Worm (Caenorhabditis elegans) whole organism, L2 larva: ENCODE data around the gene Y46G5A.22.

Experiments used
- C34F6.9 ChIP-seq: fragments of 150-350 bp; optimal IDR thresholded peaks from 2 replicates; lab custom pipeline; 2014; ENCODE audit warnings: missing biosample characterization, missing genetic modification characterization
- ZK546.5 ChIP-seq: sonication (generic microtip); optimal IDR thresholded peaks from 2 replicates; lab custom pipeline; 2017; ENCODE audit warnings: missing biosample characterization, missing genetic modification characterization
- alr-1 ChIP-seq: fragments of 150-350 bp; optimal IDR thresholded peaks from 2 replicates; lab custom pipeline; 2014; ENCODE audit warnings: missing biosample characterization, missing genetic modification characterization
- aly-2 ChIP-seq: fragments of 150-350 bp; optimal IDR thresholded peaks from 2 replicates; lab custom pipeline; 2014; ENCODE audit warnings: missing biosample characterization, missing genetic modification characterization
- ama-1 ChIP-seq: fragments of 150-350 bp; optimal IDR thresholded peaks from 2 replicates; lab custom pipeline; 2018; ENCODE audit warnings: inconsistent platforms
- blmp-1 ChIP-seq: sonication (generic microtip); optimal IDR thresholded peaks from 2 replicates; lab custom pipeline; 2017; ENCODE audit warnings: missing genetic modification characterization, mild to moderate bottlenecking, missing compliant biosample characterization, antibody characterized with exemption, moderate library complexity; ENCODE audit not compliant: insufficient read depth
- crh-2 ChIP-seq: sonication (generic microtip); optimal IDR thresholded peaks from 2 replicates; lab custom pipeline; 2017; ENCODE audit warnings: missing biosample characterization, missing genetic modification characterization
- fos-1 ChIP-seq: fragments of 150-350 bp; optimal IDR thresholded peaks from 2 replicates; lab custom pipeline; 2014; ENCODE audit warnings: missing biosample characterization, missing genetic modification characterization
- lin-39 ChIP-seq: fragments of 150-350 bp; optimal IDR thresholded peaks from 2 replicates; lab custom pipeline; 2014; ENCODE audit warnings: missing biosample characterization, missing genetic modification reagents, missing genetic modification characterization
- lsy-2 ChIP-seq, 2 experiments: fragments of 150-350 bp in 1 of 2; sonication (generic microtip) in 1 of 2; optimal IDR thresholded peaks; 2 replicates each; lab custom pipeline; 2014 to 2017; ENCODE audit warnings: missing biosample characterization in 2 of 2, missing genetic modification characterization in 2 of 2
- mab-5 ChIP-seq: fragments of 150-350 bp; optimal IDR thresholded peaks from 2 replicates; lab custom pipeline; 2014; ENCODE audit warnings: missing biosample characterization, missing genetic modification characterization
- mbf-1 ChIP-seq: sonication (generic microtip); optimal IDR thresholded peaks from 2 replicates; lab custom pipeline; 2017; ENCODE audit warnings: missing biosample characterization, missing genetic modification characterization
- nhr-11 ChIP-seq: fragments of 150-350 bp; optimal IDR thresholded peaks from 2 replicates; lab custom pipeline; 2014; ENCODE audit warnings: missing biosample characterization, missing genetic modification characterization
- nhr-129 ChIP-seq: fragments of 150-350 bp; optimal IDR thresholded peaks from 2 replicates; lab custom pipeline; 2014; ENCODE audit warnings: missing biosample characterization, missing genetic modification characterization
- nhr-23 ChIP-seq: fragments of 150-350 bp; optimal IDR thresholded peaks from 2 replicates; lab custom pipeline; 2014; ENCODE audit warnings: missing biosample characterization, missing genetic modification reagents, missing genetic modification characterization
- nhr-237 ChIP-seq: fragments of 150-350 bp; optimal IDR thresholded peaks from 2 replicates; lab custom pipeline; 2014; ENCODE audit warnings: missing biosample characterization, missing genetic modification characterization
- nhr-6 ChIP-seq: fragments of 150-350 bp; optimal IDR thresholded peaks from 2 replicates; lab custom pipeline; 2014; ENCODE audit warnings: missing biosample characterization, missing genetic modification characterization
- peb-1 ChIP-seq: fragments of 150-350 bp; optimal IDR thresholded peaks from 2 replicates; lab custom pipeline; 2014; ENCODE audit warnings: missing biosample characterization, missing genetic modification characterization
- skn-1 ChIP-seq: sonication (generic microtip); optimal IDR thresholded peaks from 2 replicates; lab custom pipeline; 2017; ENCODE audit warnings: missing biosample characterization, missing genetic modification characterization
- sma-9 ChIP-seq, 2 experiments: fragments of 150-350 bp in 1 of 2; sonication (generic microtip) in 1 of 2; optimal IDR thresholded peaks; 2 replicates each; lab custom pipeline; 2014 to 2016; ENCODE audit warnings: missing genetic modification characterization in 2 of 2, mild to moderate bottlenecking in 1 of 2, missing biosample characterization in 1 of 2, missing compliant biosample characterization in 1 of 2, missing genetic modification reagents in 1 of 2, moderate library complexity in 1 of 2
- unc-55 ChIP-seq: fragments of 150-350 bp; sonication (generic microtip); optimal IDR thresholded peaks from 3 replicates; lab custom pipeline; 2014; ENCODE audit warnings: missing biosample characterization, missing genetic modification reagents, missing genetic modification characterization
- unc-62 ChIP-seq: fragments of 150-350 bp; optimal IDR thresholded peaks from 2 replicates; lab custom pipeline; 2014; ENCODE audit warnings: missing biosample characterization, missing genetic modification reagents, missing genetic modification characterization
- zag-1 ChIP-seq: fragments of 150-350 bp; optimal IDR thresholded peaks from 2 replicates; lab custom pipeline; 2014; ENCODE audit warnings: missing biosample characterization, missing genetic modification characterization
- ztf-11 ChIP-seq: sonication (generic microtip); optimal IDR thresholded peaks from 2 replicates; lab custom pipeline; 2017; ENCODE audit warnings: missing biosample characterization, missing genetic modification characterization
- ztf-4 ChIP-seq: fragments of 150-350 bp; optimal IDR thresholded peaks from 2 replicates; lab custom pipeline; 2014; ENCODE audit warnings: missing biosample characterization, missing genetic modification characterization

Gene Y46G5A.22

DNA sequence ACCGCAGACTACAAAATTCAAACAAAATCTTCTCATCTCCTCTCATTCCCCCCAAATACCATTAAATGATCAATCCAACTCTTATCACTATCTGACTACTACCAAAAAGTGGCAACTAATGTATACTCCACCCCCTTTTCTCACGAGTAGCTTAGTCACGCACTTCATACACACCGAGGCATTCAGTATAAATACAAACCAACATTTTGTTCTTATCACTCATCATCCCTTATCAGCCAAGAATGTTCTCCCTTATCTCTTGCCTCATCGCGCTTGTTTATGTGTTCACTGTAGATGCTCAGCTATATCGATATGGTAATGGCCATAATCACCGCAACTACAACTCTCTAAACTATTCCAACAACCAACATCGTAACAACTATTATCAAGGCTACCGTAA, 5.0 kb upstream of the Y46G5A.22 start, which contains the start of gene Y46G5A.36:
Y46G5A.36 (plus strand) TSS at position 243 of the 400 bp plus-strand sequence.
- TF ChIP-seq crh-2 (tag; lab: Kevin White, UChicago) (peak; percentile 8), sma-9 (GFP tag; optimal IDR thresholded peaks at IDR 0.05; lab: Kevin White, UChicago) (peak; percentile 21), sma-9 (tag; optimal IDR thresholded peaks at IDR 0.05; lab: Kevin White, UChicago) (no peak), fos-1 (tag; lab: Kevin White, UChicago) (peak; percentile 59), zag-1 (tag; lab: Kevin White, UChicago) (no peak)
- TF ChIP-seq, all 48 proteins: peak for 3

DNA sequence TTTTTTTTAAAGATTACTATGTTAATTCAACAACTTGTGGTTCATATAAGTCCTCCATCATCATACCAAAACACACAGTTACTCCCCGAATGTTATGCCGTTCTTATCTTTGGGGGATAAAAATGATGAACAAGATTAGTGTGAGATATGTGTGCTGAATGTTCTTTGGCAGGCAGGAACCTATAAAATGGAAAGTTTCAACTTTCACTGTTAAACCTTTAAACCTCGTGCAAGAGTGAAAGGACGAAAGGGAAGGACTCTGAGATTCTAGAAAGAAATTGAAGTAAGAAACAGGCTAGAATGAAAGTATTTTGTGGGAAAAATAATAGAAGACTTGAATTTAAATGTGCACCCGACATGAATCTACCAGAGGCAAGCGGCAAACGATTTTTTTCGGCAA, 1.6 kb upstream of the Y46G5A.22 start:
- TF ChIP-seq C34F6.9 (tag; lab: Kevin White, UChicago): no peak
- peak; percentile 80 for TF ChIP-seq blmp-1 (tag; lab: Kevin White, UChicago)
- TF ChIP-seq nhr-6 (tag; lab: Kevin White, UChicago): no peak

DNA sequence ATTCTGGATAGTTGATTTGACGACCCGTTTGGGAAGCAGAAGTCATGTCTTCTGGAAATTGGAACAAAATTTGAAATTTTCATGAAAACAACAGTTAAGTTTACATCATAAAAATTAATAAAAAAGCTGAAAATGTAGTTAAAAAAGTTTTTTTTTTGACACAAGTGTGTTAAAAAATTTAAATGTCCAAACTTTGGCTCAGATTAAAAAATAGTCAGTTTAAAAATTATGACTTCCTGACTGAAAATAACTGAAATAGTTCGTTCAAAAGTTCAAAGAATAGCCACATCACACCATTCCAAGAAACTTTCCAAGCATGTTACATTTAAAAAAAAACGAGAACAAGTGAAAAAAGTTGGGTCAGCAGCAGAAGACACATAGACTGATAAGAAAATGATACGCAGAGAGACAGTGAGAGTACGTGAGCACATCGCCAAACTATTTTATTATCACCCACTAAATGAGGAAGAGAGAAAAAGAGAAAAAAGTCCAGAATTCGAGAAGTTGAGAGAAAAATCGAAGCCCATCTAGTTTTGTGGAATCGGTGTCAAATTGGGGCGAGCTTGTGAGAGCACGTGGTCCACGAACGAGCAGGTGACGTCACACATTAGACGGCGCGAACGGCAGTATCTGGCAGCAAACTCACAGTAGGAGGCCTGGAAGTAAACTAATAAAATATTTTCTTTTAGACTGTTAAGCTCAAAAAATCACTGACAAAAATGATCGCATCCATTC, 1.8 kb downstream of the Y46G5A.22 start, which contains the start of gene acl-7:
acl-7 (minus strand) TSS at position 51 of the 735 bp plus-strand sequence.
- no peak for TF ChIP-seq lsy-2 (tag; optimal IDR thresholded peaks at IDR 0.05; lab: Kevin White, UChicago)
- TF ChIP-seq mbf-1 (tag; lab: Kevin White, UChicago): no peak
- peak; percentile 54 for TF ChIP-seq fos-1 (tag; lab: Kevin White, UChicago)

DNA sequence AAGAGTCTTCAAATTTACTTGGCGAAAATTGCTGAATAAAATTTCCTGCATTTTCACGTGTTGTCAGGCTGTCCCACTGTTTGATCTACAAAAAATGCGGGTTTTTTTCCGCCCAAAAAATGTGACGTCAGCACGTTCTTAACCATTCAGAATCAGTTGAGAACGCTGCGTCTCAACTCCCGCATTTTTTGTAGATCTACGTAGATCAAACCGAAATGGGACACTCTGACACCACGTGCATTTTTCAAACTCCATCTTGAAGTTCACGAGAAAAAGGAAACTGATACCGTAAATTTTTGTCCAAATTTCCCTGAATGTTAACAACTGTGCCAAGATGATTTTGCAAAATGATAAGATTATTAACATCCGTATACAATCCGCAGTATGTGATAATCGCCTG, 5.1 kb downstream of the Y46G5A.22 start:
- TF ChIP-seq zag-1 (tag; lab: Kevin White, UChicago) (no peak), nhr-11 (tag; lab: Kevin White, UChicago) (no peak)
- TF ChIP-seq, all 48 proteins: peak for 0

DNA sequence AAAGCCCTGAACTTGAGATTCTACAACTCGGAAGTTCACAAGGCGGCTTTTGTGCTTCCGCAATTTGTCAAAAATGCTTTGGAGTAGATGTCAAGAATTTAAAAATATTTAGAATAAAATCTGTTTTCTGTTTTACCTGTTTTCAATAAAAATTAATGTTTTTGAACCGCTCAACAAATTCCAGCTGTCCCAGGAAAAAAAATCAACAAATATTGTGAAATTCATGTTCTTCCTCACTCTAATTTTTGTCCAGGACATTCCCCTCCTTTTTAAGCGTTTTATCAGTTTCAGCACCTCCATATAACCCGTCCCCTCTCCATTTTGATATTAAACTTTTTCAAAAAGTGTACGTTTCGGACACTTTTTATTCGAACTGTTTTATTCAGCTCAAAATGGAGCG, 7.7 kb downstream of the Y46G5A.22 start, which contains the start of gene Y46G5A.20:
Y46G5A.20 (plus strand) TSS at position 301 of the 400 bp plus-strand sequence.
- peak; percentile 5 for TF ChIP-seq fos-1 (tag; lab: Kevin White, UChicago)
- TF ChIP-seq nhr-23 (tag; lab: Kevin White, UChicago): no peak
- TF ChIP-seq ZK546.5 (tag; lab: Kevin White, UChicago): no peak
- TF ChIP-seq, all 48 proteins: peak for 1

DNA sequence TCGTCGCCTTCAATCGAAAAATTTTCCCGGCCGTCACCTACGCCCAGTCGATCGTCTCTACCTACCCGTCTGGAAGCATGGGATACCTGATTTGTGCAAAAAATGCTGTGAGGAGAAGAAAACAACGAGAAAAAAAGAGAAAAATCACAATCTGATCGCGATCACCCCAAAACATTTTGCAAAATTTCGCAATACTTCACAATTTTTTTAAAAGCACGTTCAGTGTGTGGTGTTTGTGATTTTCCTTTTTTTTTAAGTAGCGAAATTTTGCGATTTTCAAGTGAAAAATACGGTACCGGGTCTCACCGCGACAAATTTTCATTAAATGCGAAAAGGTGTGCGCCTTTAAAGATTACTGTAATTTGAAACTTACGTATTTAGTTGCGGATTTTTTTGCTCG, 8.7 kb downstream of the Y46G5A.22 start:
- TF ChIP-seq skn-1 (tag; lab: Kevin White, UChicago) (no peak), nhr-129 (tag; lab: Kevin White, UChicago) (peak; percentile 72), nhr-23 (tag; lab: Kevin White, UChicago) (no peak)

DNA sequence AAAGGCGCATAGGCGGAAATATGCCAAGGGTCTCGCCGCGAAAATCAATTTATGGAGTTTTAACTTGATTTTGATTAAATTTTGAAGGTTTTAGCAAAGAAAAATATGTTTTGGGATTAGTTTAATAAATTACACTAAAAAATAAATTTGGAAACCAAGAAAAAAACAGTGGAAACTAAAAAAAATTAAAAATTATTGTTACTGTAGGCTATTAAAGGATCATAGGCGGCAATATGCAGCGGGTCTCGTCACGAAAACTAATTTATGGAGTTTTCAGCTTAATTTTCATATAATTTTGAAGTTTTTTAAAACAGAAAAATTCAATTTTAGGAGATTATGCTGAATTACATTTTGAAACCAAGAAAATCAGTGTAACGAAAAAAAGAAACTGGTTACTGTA, 9.6 kb downstream of the Y46G5A.22 start:
- no peak for TF ChIP-seq peb-1 (tag; lab: Kevin White, UChicago)
- no peak for TF ChIP-seq ztf-4 (tag; lab: Kevin White, UChicago)
- TF ChIP-seq lin-39 (tag; lab: Kevin White, UChicago): no peak
- no peak for TF ChIP-seq unc-55
- TF ChIP-seq unc-62 (GFP tag; lab: Kevin White, UChicago): no peak
- TF ChIP-seq nhr-6 (tag; lab: Kevin White, UChicago): no peak
- TF ChIP-seq nhr-129 (tag; lab: Kevin White, UChicago): no peak
- TF ChIP-seq ztf-11 (tag; lab: Kevin White, UChicago): no peak
- TF ChIP-seq mab-5 (tag; lab: Kevin White, UChicago): no peak
- no peak for TF ChIP-seq ama-1
- no peak for TF ChIP-seq alr-1
- TF ChIP-seq zag-1 (tag; lab: Kevin White, UChicago): no peak
- TF ChIP-seq nhr-237 (tag; lab: Kevin White, UChicago): no peak
- no peak for TF ChIP-seq aly-2

DNA sequence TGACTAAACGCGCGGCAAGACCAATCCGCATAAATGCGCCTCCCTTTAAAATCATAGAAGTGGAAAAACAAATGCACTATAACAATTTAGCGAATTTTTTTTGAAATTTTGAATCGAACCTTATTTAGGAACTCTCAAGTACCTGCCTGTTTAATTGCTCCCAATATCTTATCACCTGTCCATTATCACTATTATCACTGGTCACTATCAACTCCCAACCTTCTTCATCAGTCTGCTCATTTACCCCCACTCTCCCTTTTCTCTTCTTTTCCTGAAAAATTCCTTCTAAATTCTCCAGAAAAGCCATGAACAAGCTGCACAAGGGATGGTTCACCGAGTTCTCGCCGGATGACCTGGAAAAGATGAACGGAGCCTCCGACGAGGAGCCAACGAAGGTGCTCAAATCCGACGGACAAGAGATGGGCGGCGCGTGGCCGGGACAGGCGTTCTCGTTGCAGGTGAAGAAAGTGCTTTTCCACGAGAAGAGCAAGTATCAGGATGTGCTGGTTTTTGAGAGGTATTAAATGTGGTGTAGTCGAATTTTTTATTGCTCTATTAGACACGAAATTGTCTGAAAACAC, 11.7 kb downstream of the Y46G5A.22 start, which contains the start of gene spds-1:
spds-1 (plus strand) TSS at position 298 of the 581 bp plus-strand sequence.
- TF ChIP-seq fos-1 (tag; lab: Kevin White, UChicago): peak; percentile 36
- no peak for TF ChIP-seq nhr-23 (tag; lab: Kevin White, UChicago)
